Worm (Caenorhabditis elegans): ENCODE results near the gene Y17D7C.1.
A peak's percentile ranks its signal among the peaks of the same experiment; 100 is the strongest.

Y17D7C.1 gene

ce11 chrV:18725858-18726257, 19.5 kb downstream of the Y17D7C.1 start:
- peak; percentile 72 for TF ChIP-seq unc-42 (tag; optimal IDR thresholded peaks at IDR 0.05)
- TF ChIP-seq hlh-8 (tag; optimal IDR thresholded peaks at IDR 0.05): no peak

- TF ChIP-seq ets-4 (tag; optimal IDR thresholded peaks at IDR 0.05) (no peak), unc-86 (tag; optimal IDR thresholded peaks at IDR 0.05) (no peak), ahr-1 (tag; optimal IDR thresholded peaks at IDR 0.05) (no peak), fkh-10 (GFP tag; optimal IDR thresholded peaks at IDR 0.05) (no peak), mec-3 (tag; optimal IDR thresholded peaks at IDR 0.05; ENCODE audit: borderline replicate concordance) (no peak), pqm-1 (tag; optimal IDR thresholded peaks at IDR 0.05) (no peak), ceh-6 (GFP tag; optimal IDR thresholded peaks at IDR 0.05) (no peak), unc-3 (GFP tag; conservative IDR thresholded peaks at IDR 0.05) (no peak), unc-3 (tag; optimal IDR thresholded peaks at IDR 0.05) (no peak), pag-3 (tag; optimal IDR thresholded peaks at IDR 0.05; ENCODE audit: borderline replicate concordance) (no peak), ttx-3 (tag; optimal IDR thresholded peaks at IDR 0.05) (no peak), ceh-18 (tag; optimal IDR thresholded peaks at IDR 0.05) (no peak), elt-2 (tag; optimal IDR thresholded peaks at IDR 0.05) (no peak)
Measured at ce11 chrV:18729324-18729924, 23.1 kb downstream of the Y17D7C.1 start, which contains the start of gene asp-19. Gene asp-19 (minus strand): TSS chrV:18729374.

DNA sequence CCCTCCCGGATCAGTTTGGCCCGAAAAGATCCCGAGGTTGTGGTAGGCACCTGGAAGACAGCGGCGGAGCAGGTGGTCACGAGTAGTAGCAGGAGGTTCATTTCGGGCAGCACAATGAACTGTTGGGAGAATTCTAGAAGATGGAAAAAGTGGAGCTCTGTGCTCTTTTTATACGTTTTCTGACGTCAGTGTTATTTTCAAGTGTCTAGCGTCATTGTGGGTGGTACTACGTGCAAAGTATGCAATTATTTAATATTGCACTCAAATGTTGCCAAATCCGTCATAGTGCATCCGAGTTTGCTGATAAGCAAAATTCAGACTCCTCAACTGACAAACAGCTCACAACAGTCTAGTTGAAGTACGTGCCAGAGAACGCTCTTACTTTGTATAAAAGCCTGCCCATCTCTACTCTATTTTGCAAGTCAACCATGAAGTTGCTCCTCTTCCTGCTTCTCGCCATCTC, 25.2 kb downstream of the Y17D7C.1 start, which contains the start of the genes asp-18 and scl-19:
TSS of gene asp-18 (minus strand) at position 101 of the 463 bp plus-strand sequence.
TSS of gene scl-19 (plus strand) at position 413 of the 463 bp plus-strand sequence.
- no peak for TF ChIP-seq ztf-16 (tag; optimal IDR thresholded peaks at IDR 0.05)

DNA sequence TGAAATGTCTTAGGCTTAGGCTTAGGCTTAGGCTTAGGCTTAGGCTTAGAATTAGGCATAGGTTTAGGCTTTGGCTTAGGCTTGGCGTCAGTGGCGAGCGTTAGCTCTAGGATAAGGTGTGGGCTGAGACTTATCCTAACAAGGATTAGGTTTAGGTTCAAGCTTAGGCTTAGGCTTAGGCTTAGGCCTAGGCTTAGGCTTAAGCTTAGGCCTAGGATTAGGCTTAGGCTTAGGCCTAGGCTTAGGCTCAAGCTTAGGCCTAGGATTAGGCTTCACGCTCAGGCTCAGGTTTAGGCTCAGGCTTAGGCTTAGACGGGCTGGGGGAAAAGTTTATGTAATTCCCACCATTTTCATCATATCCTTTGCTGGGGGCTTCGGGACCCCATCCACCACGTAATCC, 27.6 kb downstream of the Y17D7C.1 start:
- no peak for TF ChIP-seq ceh-30 (tag; optimal IDR thresholded peaks at IDR 0.05)
- peak; percentile 95 for TF ChIP-seq dve-1 (tag; optimal IDR thresholded peaks at IDR 0.05)
- TF ChIP-seq unc-42 (tag; optimal IDR thresholded peaks at IDR 0.05): no peak
- TF ChIP-seq pag-3 (tag; optimal IDR thresholded peaks at IDR 0.05; ENCODE audit: borderline replicate concordance): peak; percentile 12
- peak; percentile 20 for TF ChIP-seq mec-3 (tag; optimal IDR thresholded peaks at IDR 0.05; ENCODE audit: borderline replicate concordance)

- TF ChIP-seq ceh-6 (GFP tag; optimal IDR thresholded peaks at IDR 0.05) (no peak), elt-2 (tag; optimal IDR thresholded peaks at IDR 0.05) (peak; percentile 80), gmeb-2 (tag; optimal IDR thresholded peaks at IDR 0.05) (no peak)
Measured at ce11 chrV:18734381-18734780, 28.0 kb downstream of the Y17D7C.1 start, which contains the start of gene scl-20. Gene scl-20 (minus strand): TSS chrV:18734481.

- no peak for TF ChIP-seq ets-4 (tag; optimal IDR thresholded peaks at IDR 0.05)
- no peak for TF ChIP-seq ceh-19 (GFP tag; optimal IDR thresholded peaks at IDR 0.05)
- no peak for TF ChIP-seq fkh-10 (GFP tag; optimal IDR thresholded peaks at IDR 0.05)
- no peak for TF ChIP-seq ceh-9 (tag; optimal IDR thresholded peaks at IDR 0.05)
- TF ChIP-seq zip-5 (tag; optimal IDR thresholded peaks at IDR 0.05): no peak
- no peak for TF ChIP-seq ttx-3 (tag; optimal IDR thresholded peaks at IDR 0.05)
- TF ChIP-seq K09A11.1 (tag; optimal IDR thresholded peaks at IDR 0.05; ENCODE audit: insufficient read depth): no peak
- TF ChIP-seq sox-2 (GFP tag; IDR thresholded peaks at IDR 0.05): no peak
- no peak for TF ChIP-seq ceh-6 (GFP tag; optimal IDR thresholded peaks at IDR 0.05)
- TF ChIP-seq che-1 (tag; optimal IDR thresholded peaks at IDR 0.05): no peak
- no peak for TF ChIP-seq ceh-18 (tag; optimal IDR thresholded peaks at IDR 0.05)
- TF ChIP-seq K02D7.2 (tag; optimal IDR thresholded peaks at IDR 0.05): no peak
- no peak for TF ChIP-seq sdc-2 (tag; optimal IDR thresholded peaks at IDR 0.05)
- TF ChIP-seq unc-86 (tag; optimal IDR thresholded peaks at IDR 0.05): no peak
- TF ChIP-seq nfya-1 (tag; optimal IDR thresholded peaks at IDR 0.05): no peak
- no peak for TF ChIP-seq fkh-6 (tag; optimal IDR thresholded peaks at IDR 0.05)
Measured at ce11 chrV:18737646-18738045, 31.3 kb downstream of the Y17D7C.1 start.
